Worm (Caenorhabditis elegans) whole organism, L1 larva: ENCODE results near the gene spch-1.

ENCODE experiments used
- ceh-63 ChIP-seq: fragments of 200-800 bp; sonication (Bioruptor generic); optimal IDR thresholded peaks from 2 replicates; lab custom pipeline; 2018; ENCODE audit warnings: mild to moderate bottlenecking, missing genetic modification characterization, missing compliant biosample characterization
- grh-1 ChIP-seq: fragments of 200-800 bp; sonication (Bioruptor generic); IDR thresholded peaks from 2 replicates; pipeline ENCODE4 v1.3.6; 2022; ENCODE audit warnings: missing genetic modification reagents, missing genetic modification characterization, missing compliant biosample characterization
- lin-13 ChIP-seq: fragments of 150-350 bp; optimal IDR thresholded peaks from 2 replicates; lab custom pipeline; 2014; ENCODE audit warnings: missing biosample characterization, missing genetic modification reagents, missing genetic modification characterization
- lin-35 ChIP-seq, 2 experiments: fragments of 150-350 bp; optimal IDR thresholded peaks; 2 replicates each; lab custom pipeline; 2014; ENCODE audit warnings: missing biosample characterization in 2 of 2, missing genetic modification characterization in 2 of 2, missing genetic modification reagents in 2 of 2
- lin-39 ChIP-seq: fragments of 150-350 bp; optimal IDR thresholded peaks from 2 replicates; lab custom pipeline; 2014; ENCODE audit warnings: missing biosample characterization, missing genetic modification reagents, missing genetic modification characterization
- nhr-12 ChIP-seq: sonication (generic microtip); optimal IDR thresholded peaks from 2 replicates; lab custom pipeline; 2017; ENCODE audit warnings: missing biosample characterization, missing genetic modification characterization
- snpc-4 ChIP-seq: fragments of 150-350 bp; optimal IDR thresholded peaks from 2 replicates; lab custom pipeline; 2014; ENCODE audit warnings: missing biosample characterization, missing genetic modification characterization
- sup-37 ChIP-seq: fragments of 200-800 bp; sonication (Bioruptor generic); optimal IDR thresholded peaks from 2 replicates; lab custom pipeline; 2018; ENCODE audit warnings: mild to moderate bottlenecking, missing genetic modification characterization, missing compliant biosample characterization

DNA sequence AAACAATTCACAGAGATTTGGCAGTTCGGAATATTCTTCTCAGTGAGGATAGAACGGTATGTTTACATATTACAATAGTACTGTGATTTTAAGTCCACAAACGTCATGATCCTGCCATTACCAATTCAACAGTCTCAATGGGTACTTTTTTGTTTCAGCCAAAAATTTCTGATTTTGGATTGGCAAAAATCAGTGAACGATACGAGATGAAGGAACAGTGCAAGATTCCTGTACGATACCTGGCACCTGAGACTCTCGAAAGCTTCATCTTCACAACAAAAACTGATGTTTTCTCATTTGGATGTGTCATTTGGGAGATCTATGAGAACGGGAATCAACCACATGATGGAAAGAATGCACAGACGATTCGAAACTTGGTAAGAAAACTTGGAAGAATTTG, 33.3 kb downstream of the spch-1 start:
- no peak for TF ChIP-seq snpc-4 (tag; lab: Kevin White, UChicago)
- TF ChIP-seq nhr-12 (tag; lab: Kevin White, UChicago) = no peak
- no peak for TF ChIP-seq lin-13
- TF ChIP-seq lin-39 (tag; lab: Kevin White, UChicago) = no peak
- TF ChIP-seq lin-35 (GFP tag; optimal IDR thresholded peaks at IDR 0.05; lab: Kevin White, UChicago) = no peak
- no peak for TF ChIP-seq sup-37 (GFP tag; lab: Kevin White, UChicago)
- no peak for TF ChIP-seq grh-1 (GFP tag; lab: Robert Waterston, UW)
- no peak for TF ChIP-seq ceh-63 (GFP tag; lab: Kevin White, UChicago)
